Worm (Caenorhabditis elegans) whole organism, L2 larva: ENCODE measurements around the gene C54D10.13.

Source experiments
- C34F6.9 ChIP-seq: fragments of 150-350 bp; optimal IDR thresholded peaks from 2 replicates; lab custom pipeline; 2014; ENCODE audit warnings: missing biosample characterization, missing genetic modification characterization
- R02D3.7 ChIP-seq: fragments of 150-350 bp; optimal IDR thresholded peaks from 2 replicates; lab custom pipeline; 2014; ENCODE audit warnings: missing biosample characterization, missing genetic modification characterization
- blmp-1 ChIP-seq: sonication (generic microtip); optimal IDR thresholded peaks from 2 replicates; lab custom pipeline; 2017; ENCODE audit warnings: missing genetic modification characterization, mild to moderate bottlenecking, missing compliant biosample characterization, antibody characterized with exemption, moderate library complexity; ENCODE audit not compliant: insufficient read depth
- crh-2 ChIP-seq: sonication (generic microtip); optimal IDR thresholded peaks from 2 replicates; lab custom pipeline; 2017; ENCODE audit warnings: missing biosample characterization, missing genetic modification characterization
- lsy-2 ChIP-seq, 2 experiments: fragments of 150-350 bp in 1 of 2; sonication (generic microtip) in 1 of 2; optimal IDR thresholded peaks; 2 replicates each; lab custom pipeline; 2014 to 2017; ENCODE audit warnings: missing biosample characterization in 2 of 2, missing genetic modification characterization in 2 of 2
- nhr-21 ChIP-seq: fragments of 150-350 bp; optimal IDR thresholded peaks from 2 replicates; lab custom pipeline; 2014; ENCODE audit warnings: missing biosample characterization, missing genetic modification characterization
- nhr-23 ChIP-seq: fragments of 150-350 bp; optimal IDR thresholded peaks from 2 replicates; lab custom pipeline; 2014; ENCODE audit warnings: missing biosample characterization, missing genetic modification reagents, missing genetic modification characterization
- nhr-25 ChIP-seq: fragments of 150-350 bp; sonication (generic microtip); optimal IDR thresholded peaks from 3 replicates; lab custom pipeline; 2014; ENCODE audit warnings: missing biosample characterization, missing genetic modification characterization
- peb-1 ChIP-seq: fragments of 150-350 bp; optimal IDR thresholded peaks from 2 replicates; lab custom pipeline; 2014; ENCODE audit warnings: missing biosample characterization, missing genetic modification characterization
- skn-1 ChIP-seq: sonication (generic microtip); optimal IDR thresholded peaks from 2 replicates; lab custom pipeline; 2017; ENCODE audit warnings: missing biosample characterization, missing genetic modification characterization
- sma-3 ChIP-seq: sonication (generic microtip); optimal IDR thresholded peaks from 2 replicates; lab custom pipeline; 2016; ENCODE audit warnings: missing genetic modification reagents, missing genetic modification characterization, missing compliant biosample characterization
- sma-9 ChIP-seq, 2 experiments: fragments of 150-350 bp in 1 of 2; sonication (generic microtip) in 1 of 2; optimal IDR thresholded peaks; 2 replicates each; lab custom pipeline; 2014 to 2016; ENCODE audit warnings: missing genetic modification characterization in 2 of 2, mild to moderate bottlenecking in 1 of 2, missing biosample characterization in 1 of 2, missing compliant biosample characterization in 1 of 2, missing genetic modification reagents in 1 of 2, moderate library complexity in 1 of 2
- snpc-4 ChIP-seq: fragments of 150-350 bp; optimal IDR thresholded peaks from 2 replicates; lab custom pipeline; 2014; ENCODE audit warnings: missing biosample characterization, missing genetic modification characterization
- zag-1 ChIP-seq: fragments of 150-350 bp; optimal IDR thresholded peaks from 2 replicates; lab custom pipeline; 2014; ENCODE audit warnings: missing biosample characterization, missing genetic modification characterization
- ztf-1 ChIP-seq: fragments of 200-800 bp; sonication (Bioruptor generic); conservative IDR thresholded peaks from 2 replicates; pipeline ENCODE4 v1.3.6; 2022; ENCODE audit warnings: missing genetic modification characterization, missing compliant biosample characterization
- ztf-4 ChIP-seq: fragments of 150-350 bp; optimal IDR thresholded peaks from 2 replicates; lab custom pipeline; 2014; ENCODE audit warnings: missing biosample characterization, missing genetic modification characterization

The C54D10.13 gene

DNA sequence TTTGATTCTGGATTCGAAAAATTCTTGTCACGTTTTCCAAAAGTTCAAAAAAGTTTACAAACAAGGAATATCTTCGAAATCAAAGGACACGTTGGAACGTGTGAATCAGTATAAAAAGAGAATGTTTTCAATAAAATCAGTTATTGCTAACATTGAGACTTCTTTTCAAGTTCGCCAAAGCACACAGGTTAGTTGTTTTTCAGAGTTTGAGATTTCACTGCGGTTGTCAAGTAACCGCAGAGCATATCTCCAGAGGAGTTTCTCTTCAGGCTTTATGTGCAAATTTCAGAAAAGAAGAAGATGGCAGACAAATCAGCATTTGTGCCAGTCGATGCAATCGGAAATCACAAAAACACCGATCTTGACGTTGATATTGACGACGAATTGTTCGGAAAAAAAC lies 45.9 kb downstream of the C54D10.13 start, which contains the start of gene K01D12.15:
Gene K01D12.15 (plus strand): TSS at position 301 of the 400 bp plus-strand sequence.
- TF ChIP-seq R02D3.7 (tag; lab: Kevin White, UChicago) (no peak), zag-1 (tag; lab: Kevin White, UChicago) (no peak), sma-3 (no peak), snpc-4 (tag; lab: Kevin White, UChicago) (no peak), nhr-25 (tag; lab: Kevin White, UChicago) (no peak), sma-9 (GFP tag; optimal IDR thresholded peaks at IDR 0.05; lab: Kevin White, UChicago) (no peak), sma-9 (tag; optimal IDR thresholded peaks at IDR 0.05; lab: Kevin White, UChicago) (no peak), nhr-21 (tag; lab: Kevin White, UChicago) (no peak), ztf-4 (tag; lab: Kevin White, UChicago) (no peak), peb-1 (no peak), nhr-23 (tag; lab: Kevin White, UChicago) (no peak), ztf-1 (GFP tag; lab: Robert Waterston, UW) (no peak), skn-1 (no peak), C34F6.9 (tag; lab: Kevin White, UChicago) (no peak), lsy-2 (tag; optimal IDR thresholded peaks at IDR 0.05; lab: Kevin White, UChicago) (no peak), blmp-1 (tag; lab: Kevin White, UChicago) (no peak), crh-2 (tag; lab: Kevin White, UChicago) (no peak)
